Worm (Caenorhabditis elegans): ENCODE data around the gene C06G3.3.
A peak's percentile ranks its signal among the peaks of the same experiment; 100 is the strongest.

DNA sequence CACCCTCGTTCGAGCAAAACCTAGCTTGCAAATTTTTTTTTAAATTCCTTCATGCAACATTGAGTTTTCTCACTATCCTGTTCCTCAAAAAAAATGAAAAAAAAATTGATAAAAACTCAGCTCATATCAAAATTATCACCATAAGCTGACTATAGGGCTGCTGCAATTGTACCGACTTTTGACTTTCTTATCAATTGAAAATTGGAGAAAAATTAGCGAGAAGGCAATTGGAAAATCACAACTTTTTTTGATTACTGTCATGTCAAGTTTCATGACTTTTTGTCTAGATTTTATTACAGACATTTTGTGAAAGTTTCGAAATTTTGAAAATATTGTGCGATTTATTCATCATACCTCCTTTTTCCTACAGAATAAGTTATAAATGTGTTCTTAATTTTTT, 10.1 kb upstream of the C06G3.3 start:
- no peak for TF ChIP-seq sox-4 (tag; optimal IDR thresholded peaks at IDR 0.05)
- TF ChIP-seq ces-1 (GFP tag; optimal IDR thresholded peaks at IDR 0.05), result no peak
- no peak for TF ChIP-seq pqm-1 (tag; optimal IDR thresholded peaks at IDR 0.05)
- no peak for TF ChIP-seq fkh-4 (tag; optimal IDR thresholded peaks at IDR 0.05; ENCODE audit: borderline replicate concordance)
- TF ChIP-seq egl-27 (tag; optimal IDR thresholded peaks at IDR 0.05), result no peak
- TF ChIP-seq lin-35 (GFP tag; optimal IDR thresholded peaks at IDR 0.05), result peak in 1 of 2 experiments; percentile 37
- TF ChIP-seq ama-1 (optimal IDR thresholded peaks at IDR 0.05), result no peak
- no peak for TF ChIP-seq C04F5.9 (tag; optimal IDR thresholded peaks at IDR 0.05)
- TF ChIP-seq mep-1 (tag; optimal IDR thresholded peaks at IDR 0.05), result no peak
- TF ChIP-seq nhr-11 (tag; optimal IDR thresholded peaks at IDR 0.05), result no peak
- no peak for TF ChIP-seq snpc-4 (tag; optimal IDR thresholded peaks at IDR 0.05)
- no peak for TF ChIP-seq nhr-84 (tag; optimal IDR thresholded peaks at IDR 0.05)
- TF ChIP-seq nhr-12 (tag; optimal IDR thresholded peaks at IDR 0.05), result no peak

Data from whole organism, L1 larva.